Fruit fly (Drosophila melanogaster) Kc167 (cell line): ENCODE measurements around the gene CG44385.
"Not testable (repeated sequence)": the region's sequence is repeated elsewhere in the genome, so short reads cannot be mapped to it uniquely, and the experiment has no call there.

Experiments used
- Myc ChIP-seq: fragments of >200 bp; optimal IDR thresholded peaks from 2 replicates; lab custom pipeline; 2017; ENCODE audit warnings: missing external identifiers
- Sin3A ChIP-seq: fragments of >200 bp; optimal IDR thresholded peaks from 2 replicates; lab custom pipeline; 2018; ENCODE audit warnings: missing external identifiers
- h ChIP-seq: fragments of >200 bp; optimal IDR thresholded peaks from 3 replicates; lab custom pipeline; 2018; ENCODE audit warnings: missing external identifiers
- insv ChIP-seq: fragments of >200 bp; optimal IDR thresholded peaks from 3 replicates; lab custom pipeline; 2018; ENCODE audit warnings: missing external identifiers
- psq ChIP-seq: fragments of >200 bp; optimal IDR thresholded peaks from 2 replicates; lab custom pipeline; 2017; ENCODE audit warnings: missing external identifiers
- ttk ChIP-seq: sonication (Bioruptor generic); optimal IDR thresholded peaks from 2 replicates; lab custom pipeline; 2017; ENCODE audit warnings: missing external identifiers

Gene CG44385

dm6 chrX:11124749-11125508 is 7.3 kb downstream of the CG44385 start, which contains the start of gene Rpt3:
Rpt3 (plus strand) TSS chrX:11125101.
- no peak for TF ChIP-seq Sin3A
- TF ChIP-seq insv (lab: Kevin White, UChicago): no peak
- no peak for TF ChIP-seq psq (lab: Kevin White, UChicago)
- TF ChIP-seq h (lab: Kevin White, UChicago): no peak
- no peak for TF ChIP-seq Myc (lab: Kevin White, UChicago)
- no peak for TF ChIP-seq ttk (lab: Kevin White, UChicago)

DNA sequence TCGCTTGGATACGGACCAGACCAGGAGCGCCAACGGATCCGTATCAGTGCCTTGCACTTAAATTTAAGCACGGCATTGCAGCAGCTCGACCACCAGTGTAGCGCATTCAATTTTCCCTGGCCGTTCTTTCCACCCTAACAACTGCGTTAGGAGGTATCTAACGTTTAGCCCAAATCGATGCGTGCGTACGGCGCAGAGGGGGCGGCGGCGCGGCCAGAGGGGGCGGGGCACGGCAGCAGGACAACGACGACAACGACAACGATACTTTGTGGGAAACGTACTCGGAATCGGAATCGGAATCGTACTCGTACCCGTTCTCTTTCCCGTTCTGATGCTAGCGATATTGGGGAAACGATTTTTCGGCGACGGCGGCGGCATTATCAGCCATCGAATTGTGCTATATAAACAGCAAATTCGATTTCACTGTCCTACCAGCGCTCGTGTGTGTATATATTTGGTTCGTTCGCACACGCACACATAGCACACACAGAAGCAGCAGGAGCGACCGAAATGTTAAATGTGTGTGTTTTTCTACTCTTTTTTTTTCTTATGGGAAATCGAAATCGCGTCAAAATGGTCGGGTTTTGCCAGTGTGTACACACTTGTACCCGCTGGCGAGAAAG is 8.0 kb downstream of the CG44385 start, which contains the start of gene CG11122:
Gene CG11122 (minus strand): TSS at position 601 of the 623 bp plus-strand sequence.
- TF ChIP-seq Myc (lab: Kevin White, UChicago) (no peak), ttk (lab: Kevin White, UChicago) (no peak), h (lab: Kevin White, UChicago) (no peak), psq (lab: Kevin White, UChicago) (no peak)

dm6 chrX:11123561-11123960 is 8.7 kb downstream of the CG44385 start:
- TF ChIP-seq psq (lab: Kevin White, UChicago) (no peak), insv (lab: Kevin White, UChicago) (no peak), h (lab: Kevin White, UChicago) (no peak), ttk (lab: Kevin White, UChicago) (no peak), Sin3A (no peak)

dm6 chrX:11109670-11110069 is 22.5 kb downstream of the CG44385 start:
- TF ChIP-seq Sin3A (no peak), psq (lab: Kevin White, UChicago) (no peak), h (lab: Kevin White, UChicago) (no peak), insv (lab: Kevin White, UChicago) (no peak), ttk (lab: Kevin White, UChicago) (no peak), Myc (lab: Kevin White, UChicago) (no peak)

DNA sequence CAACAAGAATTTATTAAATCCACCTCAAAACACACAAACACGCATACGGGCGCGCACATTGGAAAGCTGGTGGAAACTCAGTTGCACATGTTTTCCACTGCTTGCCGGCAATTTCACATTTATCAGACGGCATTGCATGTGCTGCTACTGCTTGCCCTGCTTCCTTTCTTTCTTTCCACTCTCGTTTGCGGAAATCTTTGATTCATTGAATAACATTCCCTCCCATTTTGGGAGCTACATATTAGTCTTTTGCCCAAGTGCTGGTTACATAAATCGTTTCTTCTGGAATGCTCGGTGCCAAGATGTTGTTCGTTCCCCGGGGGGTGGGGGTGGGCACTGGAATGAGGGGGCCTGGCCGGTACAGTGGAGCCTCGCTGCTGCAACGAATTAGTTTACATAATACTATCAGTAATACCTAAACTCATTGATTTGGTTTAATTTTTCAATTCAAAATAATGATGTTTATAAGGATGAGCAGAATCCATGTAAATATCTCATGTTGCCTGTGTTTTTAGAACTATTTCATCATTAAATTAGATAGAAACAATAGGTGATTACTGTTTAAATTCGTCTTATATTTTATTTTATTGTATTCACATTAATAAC is 23.3 kb downstream of the CG44385 start:
- TF ChIP-seq psq (lab: Kevin White, UChicago): no peak
- no peak for TF ChIP-seq Sin3A
- no peak for TF ChIP-seq Myc (lab: Kevin White, UChicago)
- no peak for TF ChIP-seq ttk (lab: Kevin White, UChicago)
- TF ChIP-seq insv (lab: Kevin White, UChicago): no peak
- TF ChIP-seq h (lab: Kevin White, UChicago): no peak

DNA sequence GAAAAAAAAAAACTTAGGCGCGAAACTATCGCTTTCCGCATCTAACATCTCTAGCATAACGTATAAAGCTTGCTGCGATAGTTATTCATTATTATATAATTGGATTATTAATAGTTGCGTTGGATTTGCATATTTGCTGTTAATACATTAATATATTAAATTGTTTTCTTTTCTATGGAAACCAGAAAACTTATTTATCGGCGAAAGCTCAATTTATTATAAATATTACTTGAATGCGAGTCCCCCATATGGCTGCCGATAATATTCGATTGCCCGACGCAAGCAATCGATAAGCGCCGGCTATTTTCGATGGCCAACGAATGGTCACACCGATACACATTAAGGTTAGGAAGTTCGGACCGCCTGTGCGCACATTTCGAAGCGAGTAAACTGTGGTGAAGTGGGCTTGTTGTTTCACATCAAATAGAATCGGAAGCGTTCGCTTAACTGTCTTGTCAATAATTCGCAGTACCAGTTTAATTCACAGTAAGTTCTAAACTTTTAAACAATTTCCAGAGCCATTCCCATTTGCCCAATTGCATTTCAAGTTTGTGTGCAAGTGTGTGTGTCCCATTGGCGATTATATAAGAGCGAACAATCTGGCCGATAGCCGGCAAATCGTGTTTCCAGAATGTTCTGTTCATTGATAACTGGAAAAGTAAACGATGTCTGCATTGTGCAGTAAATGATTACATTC is 23.9 kb downstream of the CG44385 start, which contains the start of gene Hsp60A:
Gene Hsp60A (plus strand): TSS at position 335 of the 697 bp plus-strand sequence.
- TF ChIP-seq psq (lab: Kevin White, UChicago) (peak; percentile 75), ttk (lab: Kevin White, UChicago) (no peak)

dm6 chrX:11095973-11096372 is 36.2 kb downstream of the CG44385 start, which contains the start of gene CG42249:
CG42249 (plus strand) TSS chrX:11096273.
- TF ChIP-seq ttk, Myc, h (lab: Kevin White, UChicago): not testable (repeated sequence)

DNA sequence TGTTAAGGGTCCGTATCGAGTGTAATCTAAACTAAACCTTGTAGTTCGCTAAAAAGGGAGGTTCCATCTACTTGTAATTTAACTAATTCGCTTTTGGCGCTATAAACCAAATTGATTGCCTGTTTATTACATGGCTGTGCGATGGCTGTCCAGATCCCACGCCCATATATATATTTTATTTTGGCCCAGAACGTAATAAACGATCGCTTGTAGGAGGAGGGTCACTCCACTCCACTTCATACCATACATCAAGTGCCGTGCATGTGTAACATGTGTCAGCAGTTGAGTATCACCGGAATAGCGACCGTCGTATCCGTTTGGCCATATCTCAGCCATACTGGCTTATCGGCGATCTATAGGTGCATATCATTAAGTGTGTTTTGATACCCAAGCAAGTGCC is 36.9 kb downstream of the CG44385 start:
- TF ChIP-seq Sin3A (no peak), ttk (lab: Kevin White, UChicago) (no peak), psq (lab: Kevin White, UChicago) (no peak), Myc (lab: Kevin White, UChicago) (no peak), insv (lab: Kevin White, UChicago) (no peak)

dm6 chrX:11092201-11092600 is 40.0 kb downstream of the CG44385 start, which contains the start of gene CG2061:
CG2061 (plus strand) TSS chrX:11092492.
- TF ChIP-seq Myc (lab: Kevin White, UChicago) (no peak), insv (lab: Kevin White, UChicago) (no peak), ttk (lab: Kevin White, UChicago) (no peak), Sin3A (no peak), h (lab: Kevin White, UChicago) (no peak), psq (lab: Kevin White, UChicago) (no peak)

DNA sequence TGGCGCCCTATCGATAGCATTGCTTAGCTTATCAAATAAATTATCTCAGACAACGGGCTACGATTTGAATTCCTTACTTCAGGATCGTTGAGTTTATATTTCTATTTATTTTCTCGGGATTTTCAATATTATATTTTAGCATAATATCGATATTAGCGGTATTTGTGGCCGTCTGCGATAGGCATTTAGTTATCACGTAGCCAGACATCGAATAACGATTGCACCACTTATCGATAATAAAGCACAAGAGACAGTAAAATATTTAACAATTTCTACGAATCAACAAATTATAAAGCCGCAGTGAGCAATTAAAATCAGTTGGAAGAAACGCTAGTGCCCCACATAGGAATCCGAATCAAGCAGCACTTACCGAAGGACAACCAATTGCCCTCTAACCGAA is 42.1 kb downstream of the CG44385 start, which contains the start of gene CG2076:
Gene CG2076 (plus strand): TSS at position 50 of the 400 bp plus-strand sequence.
- TF ChIP-seq psq (lab: Kevin White, UChicago) (no peak), h (lab: Kevin White, UChicago) (no peak), Sin3A (no peak), ttk (lab: Kevin White, UChicago) (no peak), Myc (lab: Kevin White, UChicago) (no peak), insv (lab: Kevin White, UChicago) (no peak)

DNA sequence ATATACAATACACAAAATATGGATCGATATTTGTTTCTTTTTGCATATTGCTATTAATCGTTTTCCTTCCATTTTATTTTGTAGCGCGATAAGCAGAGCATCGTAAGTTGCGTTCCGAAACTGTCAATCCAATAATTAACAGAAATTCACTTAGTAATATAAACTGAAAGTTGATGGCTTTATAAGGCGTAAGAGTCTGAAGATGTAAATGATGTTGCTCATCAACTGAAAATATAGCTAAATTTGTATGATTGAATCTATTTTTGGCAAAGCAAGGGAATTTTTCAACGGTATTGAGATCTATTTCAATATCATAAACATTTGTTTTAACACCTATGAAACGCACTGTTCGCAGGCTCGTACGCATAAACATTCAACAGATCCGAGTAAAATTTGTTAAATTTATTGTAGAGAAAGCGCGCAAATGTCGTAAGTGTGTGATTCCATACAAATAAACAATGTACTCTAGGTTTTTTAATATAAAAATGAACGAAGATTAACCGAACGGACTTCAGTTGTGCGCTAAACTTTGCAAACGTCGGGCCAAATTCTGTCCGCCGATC is 43.4 kb downstream of the CG44385 start, which contains the start of gene Vago:
Gene Vago (plus strand): TSS at position 513 of the 563 bp plus-strand sequence.
- TF ChIP-seq insv (lab: Kevin White, UChicago): no peak
- no peak for TF ChIP-seq psq (lab: Kevin White, UChicago)
